Fruit fly (Drosophila melanogaster) whole organism, adult: ENCODE data around the gene CG14406.

ENCODE experiments used
- CG14711 ChIP-seq: fragments of 200-800 bp; sonication (Bioruptor generic); optimal IDR thresholded peaks from 2 replicates; lab custom pipeline; 2018; ENCODE audit warnings: missing biosample characterization, mild to moderate bottlenecking, missing genetic modification characterization, moderate library complexity
- CG1620 ChIP-seq: fragments of 200-800 bp; sonication (Bioruptor generic); optimal IDR thresholded peaks from 2 replicates; lab custom pipeline; 2016; ENCODE audit warnings: missing biosample characterization, missing genetic modification characterization
- CG7101 ChIP-seq: fragments of 200-800 bp; sonication (Bioruptor generic); optimal IDR thresholded peaks from 2 replicates; lab custom pipeline; 2018; ENCODE audit warnings: missing biosample characterization, mild to moderate bottlenecking, missing genetic modification characterization, moderate library complexity
- Crg-1 ChIP-seq: fragments of 200-800 bp; sonication (Bioruptor generic); optimal IDR thresholded peaks from 2 replicates; lab custom pipeline; 2016; ENCODE audit warnings: missing biosample characterization, missing genetic modification characterization
- cic ChIP-seq: fragments of 200-800 bp; sonication (Bioruptor generic); optimal IDR thresholded peaks from 2 replicates; lab custom pipeline; 2017; ENCODE audit warnings: missing biosample characterization, mild to moderate bottlenecking, missing genetic modification characterization, moderate library complexity
- kay ChIP-seq: fragments of 200-800 bp; sonication (Bioruptor generic); peaks from one replicate; lab custom pipeline; 2016; ENCODE audit warnings: missing biosample characterization, missing genetic modification characterization, borderline replicate concordance
- ovo ChIP-seq: fragments of 200-800 bp; sonication (Bioruptor generic); optimal IDR thresholded peaks from 2 replicates; lab custom pipeline; 2016; ENCODE audit warnings: missing biosample characterization, missing genetic modification characterization

DNA sequence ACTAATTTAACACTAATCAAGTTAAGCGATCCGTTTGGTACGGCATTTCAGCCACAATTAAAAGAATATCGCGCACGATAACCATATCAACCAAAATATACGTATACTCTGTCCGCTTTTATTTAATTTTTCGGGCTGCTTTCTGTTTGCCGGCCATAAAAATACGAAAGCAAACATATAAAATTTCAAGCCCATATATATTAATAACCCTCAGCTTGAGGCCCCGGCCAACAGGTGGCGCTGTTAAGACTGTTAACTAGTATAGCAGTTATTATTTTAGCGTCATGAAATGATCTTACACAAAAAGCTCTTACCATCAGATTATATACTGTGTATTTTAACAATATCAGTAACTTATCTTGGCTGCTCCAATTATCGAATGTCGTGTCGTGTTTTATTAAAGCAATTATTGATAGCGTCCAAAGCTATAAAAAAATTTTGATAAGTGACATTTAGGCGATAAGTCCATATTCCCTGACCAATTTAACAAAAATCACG, 8.2 kb upstream of the CG14406 start, which contains the start of gene Eo:
- TF ChIP-seq CG7101 (tag; lab: Kevin White, UChicago) (peak; percentile 0), kay (GFP tag; lab: Kevin White, UChicago) (peak; percentile 38), CG14711 (no peak), Crg-1 (GFP tag; lab: Kevin White, UChicago) (no peak), ovo (GFP tag; lab: Kevin White, UChicago) (no peak), cic (GFP tag; lab: Kevin White, UChicago) (no peak), CG1620 (GFP tag; lab: Kevin White, UChicago) (no peak)
